Worm (Caenorhabditis elegans): ENCODE results near the gene clec-21.

clec-21 gene

ce11 chrII:1621180-1621579 is 37.1 kb upstream of the clec-21 start, which contains the start of gene fbxa-158:
fbxa-158 (minus strand) TSS chrII:1621280.
- no peak for TF ChIP-seq C34B4.2 (tag; optimal IDR thresholded peaks at IDR 0.05)
- TF ChIP-seq hpl-2 (GFP tag; optimal IDR thresholded peaks at IDR 0.05): no peak
- TF ChIP-seq sup-37 (GFP tag; optimal IDR thresholded peaks at IDR 0.05): no peak
- TF ChIP-seq lin-15B (tag; optimal IDR thresholded peaks at IDR 0.05): no peak

DNA sequence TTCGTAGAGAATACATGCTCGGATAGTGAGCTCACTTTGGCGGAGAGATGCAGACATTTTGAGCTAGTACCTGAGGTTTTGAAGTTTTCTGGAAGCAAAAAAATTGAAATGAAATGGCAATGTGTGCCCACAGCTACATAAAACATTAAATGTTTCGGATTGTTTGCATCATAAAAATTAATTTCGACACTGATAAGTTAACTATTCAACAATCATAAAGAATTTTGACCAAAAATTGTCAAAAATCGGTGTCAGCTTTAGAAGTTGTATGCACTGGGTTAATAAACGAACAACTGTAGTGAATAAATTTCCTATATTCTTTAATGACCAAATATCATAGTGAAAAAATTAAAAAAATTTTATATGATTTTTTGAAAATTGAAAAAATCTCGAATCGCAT is 34.9 kb upstream of the clec-21 start, which contains the start of gene fbxa-166:
Gene fbxa-166, minus strand, starts transcription at position 101 of the 400 bp plus-strand sequence.
- TF ChIP-seq C04F5.9 (tag; optimal IDR thresholded peaks at IDR 0.05): no peak
- no peak for TF ChIP-seq sox-4 (tag; optimal IDR thresholded peaks at IDR 0.05)
- TF ChIP-seq ceh-63 (GFP tag; optimal IDR thresholded peaks at IDR 0.05): no peak
- no peak for TF ChIP-seq pax-3 (tag; optimal IDR thresholded peaks at IDR 0.05)
- no peak for TF ChIP-seq nhr-85 (tag)
- no peak for TF ChIP-seq rnt-1 (tag; optimal IDR thresholded peaks at IDR 0.05)
- TF ChIP-seq zip-4 (GFP tag; optimal IDR thresholded peaks at IDR 0.05): no peak
- no peak for TF ChIP-seq aha-1 (tag; optimal IDR thresholded peaks at IDR 0.05)
- no peak for TF ChIP-seq sptf-1 (tag; optimal IDR thresholded peaks at IDR 0.05)

DNA sequence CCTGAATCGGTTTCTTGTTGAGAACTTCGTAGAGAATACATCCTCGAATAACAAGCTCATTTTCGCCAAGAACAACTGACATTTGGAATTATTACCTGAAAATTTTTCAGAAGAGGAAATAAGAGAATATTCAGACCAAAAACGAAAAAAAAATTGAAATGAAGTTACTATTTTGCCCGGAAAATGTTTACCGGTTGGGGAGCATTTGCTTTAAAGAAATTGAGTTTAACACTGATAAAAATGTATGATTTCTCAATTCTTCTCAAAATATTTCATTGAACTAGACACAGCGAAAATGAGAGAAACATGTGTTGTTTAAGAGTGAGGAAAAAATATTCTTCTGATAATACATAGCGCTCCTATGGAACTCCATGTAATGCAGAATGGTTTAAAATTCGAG is 32.3 kb upstream of the clec-21 start, which contains the start of gene fbxa-165:
Gene fbxa-165, minus strand, starts transcription at position 101 of the 400 bp plus-strand sequence.
- TF ChIP-seq lin-14 (GFP tag; optimal IDR thresholded peaks at IDR 0.05): no peak
- no peak for TF ChIP-seq ets-5 (GFP tag; IDR thresholded peaks at IDR 0.05)
- TF ChIP-seq mab-9 (GFP tag; IDR thresholded peaks at IDR 0.05): no peak
- TF ChIP-seq nhr-47 (tag; optimal IDR thresholded peaks at IDR 0.05): no peak
- TF ChIP-seq hlh-17 (GFP tag; optimal IDR thresholded peaks at IDR 0.05; ENCODE audit: borderline replicate concordance): no peak
- TF ChIP-seq C34B4.2 (tag; optimal IDR thresholded peaks at IDR 0.05): no peak
- TF ChIP-seq zag-1 (tag; optimal IDR thresholded peaks at IDR 0.05): no peak
- TF ChIP-seq fkh-4 (tag; optimal IDR thresholded peaks at IDR 0.05; ENCODE audit: borderline replicate concordance): no peak
- TF ChIP-seq nhr-77 (tag; optimal IDR thresholded peaks at IDR 0.05): no peak
- no peak for TF ChIP-seq irx-1 (tag; optimal IDR thresholded peaks at IDR 0.05)
- no peak for TF ChIP-seq ces-1 (GFP tag; optimal IDR thresholded peaks at IDR 0.05)

DNA sequence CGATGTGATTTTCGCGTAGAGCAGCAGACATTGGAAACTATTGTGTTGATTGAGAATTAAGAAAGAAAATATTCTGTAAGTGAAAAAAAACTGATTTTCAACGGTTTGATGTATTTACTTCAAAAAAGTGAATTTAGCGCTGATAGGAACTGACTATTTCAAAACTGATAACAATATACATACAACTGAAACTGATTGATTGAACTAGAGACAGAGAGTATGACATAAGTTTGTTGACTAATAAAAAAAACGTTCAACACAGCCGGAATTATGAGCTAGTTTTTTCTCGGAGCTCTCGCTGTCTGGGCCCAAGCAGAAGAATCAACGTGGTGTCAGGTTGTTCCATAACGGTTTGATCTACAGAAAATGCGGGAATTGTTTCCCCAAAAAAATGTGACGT is 29.9 kb upstream of the clec-21 start, which contains the start of gene fbxa-164:
Gene fbxa-164, minus strand, starts transcription at position 101 of the 400 bp plus-strand sequence.
- TF ChIP-seq skn-1 (tag; optimal IDR thresholded peaks at IDR 0.05) (no peak), isw-1 (GFP tag; IDR thresholded peaks at IDR 0.05) (no peak), nhr-85 (tag) (no peak), unc-62 (GFP tag; optimal IDR thresholded peaks at IDR 0.05) (no peak)

DNA sequence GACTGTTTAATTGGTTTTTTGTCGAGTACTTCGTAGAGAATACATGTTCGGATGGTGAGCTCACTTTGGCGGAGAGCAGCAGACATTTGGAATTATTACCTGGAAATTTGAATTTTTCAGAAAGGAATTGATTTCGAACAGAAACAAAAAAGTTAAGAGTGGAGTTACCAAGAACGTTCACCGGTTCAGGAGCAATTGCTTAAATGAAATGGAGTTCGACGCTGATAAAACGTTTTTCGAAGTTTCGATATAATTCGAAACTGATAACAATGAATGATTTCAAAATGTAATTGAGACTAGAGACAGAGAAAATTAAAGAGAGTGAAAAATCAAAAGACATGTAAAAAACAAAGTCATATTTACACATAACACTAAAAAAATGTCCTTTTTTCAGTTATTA is 26.6 kb upstream of the clec-21 start, which contains the start of gene fbxa-163:
Gene fbxa-163, minus strand, starts transcription at position 101 of the 400 bp plus-strand sequence.
- no peak for TF ChIP-seq sptf-1 (tag; optimal IDR thresholded peaks at IDR 0.05)
- no peak for TF ChIP-seq nhr-90 (tag; optimal IDR thresholded peaks at IDR 0.05; ENCODE audit: poor library complexity)
- no peak for TF ChIP-seq pax-3 (tag; optimal IDR thresholded peaks at IDR 0.05)

- TF ChIP-seq snu-23 (GFP tag; optimal IDR thresholded peaks at IDR 0.05) (no peak), xbp-1 (tag; optimal IDR thresholded peaks at IDR 0.05) (no peak), lin-35 (GFP tag; optimal IDR thresholded peaks at IDR 0.05) (peak in 1 of 2 experiments; percentile 33), tlp-1 (tag; optimal IDR thresholded peaks at IDR 0.05) (peak; percentile 4), alr-1 (tag; optimal IDR thresholded peaks at IDR 0.05; ENCODE audit: borderline replicate concordance) (no peak), elt-2 (tag; optimal IDR thresholded peaks at IDR 0.05) (peak; percentile 82)
Observed at ce11 chrII:1608915-1609314, 24.9 kb upstream of the clec-21 start.

All from whole organism, L1 larva.